Fruit fly (Drosophila melanogaster) whole organism, prepupa: ENCODE results near the gene CG43307.

Experiments
- Blimp-1 ChIP-seq: fragments of 200-800 bp; sonication (Bioruptor generic); optimal IDR thresholded peaks from 3 replicates; lab custom pipeline; 2017; ENCODE audit warnings: missing biosample characterization, missing genetic modification characterization, mild to moderate bottlenecking, moderate library complexity, missing genetic modification reagents
- CG10631 ChIP-seq: fragments of 200-800 bp; sonication (Bioruptor generic); optimal IDR thresholded peaks from 2 replicates; lab custom pipeline; 2016; ENCODE audit warnings: missing biosample characterization, missing genetic modification characterization
- CG10669 ChIP-seq: fragments of 200-800 bp; sonication (Bioruptor generic); optimal IDR thresholded peaks from 3 replicates; lab custom pipeline; 2018; ENCODE audit warnings: missing biosample characterization, mild to moderate bottlenecking, missing genetic modification characterization, moderate library complexity
- CG11762 ChIP-seq: fragments of 200-800 bp; sonication (Bioruptor generic); optimal IDR thresholded peaks from 3 replicates; lab custom pipeline; 2016; ENCODE audit warnings: missing biosample characterization, missing genetic modification characterization; ENCODE audit not compliant: insufficient read depth
- CG16779 ChIP-seq: fragments of 200-800 bp; sonication (Bioruptor generic); optimal IDR thresholded peaks from 3 replicates; lab custom pipeline; 2017; ENCODE audit warnings: missing biosample characterization, mild to moderate bottlenecking, missing genetic modification characterization
- CG3032 ChIP-seq: fragments of 200-800 bp; optimal IDR thresholded peaks from 2 replicates; lab custom pipeline; 2019; ENCODE audit warnings: missing biosample characterization, mild to moderate bottlenecking, missing genetic modification characterization, moderate library complexity
- CG31627 ChIP-seq: fragments of 200-800 bp; sonication (Bioruptor generic); optimal IDR thresholded peaks from 3 replicates; lab custom pipeline; 2016; ENCODE audit warnings: missing biosample characterization, missing genetic modification characterization
- CG32006 ChIP-seq: fragments of 200-800 bp; sonication (Bioruptor generic); optimal IDR thresholded peaks from 3 replicates; lab custom pipeline; 2017; ENCODE audit warnings: missing biosample characterization, mild to moderate bottlenecking, missing genetic modification characterization
- CG3919 ChIP-seq: fragments of 200-800 bp; sonication (Bioruptor generic); optimal IDR thresholded peaks from 3 replicates; lab custom pipeline; 2016; ENCODE audit warnings: missing biosample characterization, missing genetic modification characterization
- CG6163 ChIP-seq: fragments of 200-800 bp; sonication (Bioruptor generic); IDR thresholded peaks from 3 replicates; pipeline ENCODE4 v1.3.6; 2022; ENCODE audit warnings: missing biosample characterization, missing genetic modification characterization
- CG6854 ChIP-seq: fragments of 200-800 bp; sonication (Bioruptor generic); optimal IDR thresholded peaks from 2 replicates; lab custom pipeline; 2017; ENCODE audit warnings: missing biosample characterization, mild to moderate bottlenecking, missing genetic modification characterization
- CG7368 ChIP-seq: fragments of 200-800 bp; sonication (Bioruptor generic); optimal IDR thresholded peaks from 3 replicates; lab custom pipeline; 2016; ENCODE audit warnings: missing biosample characterization, missing genetic modification characterization
- CG8119 ChIP-seq: fragments of 200-800 bp; sonication (Bioruptor generic); IDR thresholded peaks from 3 replicates; pipeline ENCODE4 v1.3.6; 2022; ENCODE audit warnings: missing biosample characterization, missing genetic modification characterization
- CG9139 ChIP-seq: fragments of 200-800 bp; sonication (Bioruptor generic); optimal IDR thresholded peaks from 3 replicates; lab custom pipeline; 2017; ENCODE audit warnings: missing biosample characterization, mild to moderate bottlenecking, missing genetic modification characterization
- Eip75B ChIP-seq: fragments of 200-800 bp; sonication (Bioruptor generic); optimal IDR thresholded peaks from 3 replicates; lab custom pipeline; 2016; ENCODE audit warnings: missing biosample characterization, missing genetic modification characterization
- Eip78C ChIP-seq: fragments of 200-800 bp; sonication (Bioruptor generic); peaks from one replicate; lab custom pipeline; 2016; ENCODE audit warnings: missing biosample characterization, missing genetic modification characterization
- Eip93F ChIP-seq: fragments of 200-800 bp; sonication (Bioruptor generic); optimal IDR thresholded peaks from 2 replicates; lab custom pipeline; 2016; ENCODE audit warnings: missing biosample characterization, mild to moderate bottlenecking, missing genetic modification characterization
- Ets21C ChIP-seq: fragments of 200-800 bp; sonication (Bioruptor generic); optimal IDR thresholded peaks from 3 replicates; lab custom pipeline; 2016; ENCODE audit warnings: missing biosample characterization, missing genetic modification characterization
- Ets96B ChIP-seq: fragments of 200-800 bp; optimal IDR thresholded peaks from 2 replicates; lab custom pipeline; 2019; ENCODE audit warnings: missing biosample characterization, mild to moderate bottlenecking, missing genetic modification characterization, moderate library complexity
- Gug ChIP-seq: fragments of 200-800 bp; sonication (Bioruptor generic); IDR thresholded peaks from 2 replicates; pipeline ENCODE4 v1.3.6; 2022; ENCODE audit warnings: missing biosample characterization, missing genetic modification characterization
- Hr39 ChIP-seq: fragments of 200-800 bp; sonication (Bioruptor generic); optimal IDR thresholded peaks from 2 replicates; lab custom pipeline; 2016; ENCODE audit warnings: missing biosample characterization, missing genetic modification characterization
- Hr4 ChIP-seq: fragments of 200-800 bp; sonication (Bioruptor generic); optimal IDR thresholded peaks from 3 replicates; lab custom pipeline; 2016; ENCODE audit warnings: missing biosample characterization, missing genetic modification characterization
- Met ChIP-seq: fragments of 200-800 bp; sonication (Bioruptor generic); optimal IDR thresholded peaks from 3 replicates; lab custom pipeline; 2016; ENCODE audit warnings: missing biosample characterization, missing genetic modification characterization
- OdsH ChIP-seq: fragments of 200-800 bp; sonication (Bioruptor generic); optimal IDR thresholded peaks from 3 replicates; lab custom pipeline; 2016; ENCODE audit warnings: missing biosample characterization, missing genetic modification characterization
- Sox102F ChIP-seq: fragments of 200-800 bp; sonication (Bioruptor generic); optimal IDR thresholded peaks from 2 replicates; lab custom pipeline; 2016; ENCODE audit warnings: missing biosample characterization, mild to moderate bottlenecking, missing genetic modification characterization
- Sox14 ChIP-seq: fragments of 200-800 bp; sonication (Bioruptor generic); optimal IDR thresholded peaks from 3 replicates; lab custom pipeline; 2016; ENCODE audit warnings: missing biosample characterization, missing genetic modification characterization
- achi ChIP-seq: fragments of 200-800 bp; sonication (Bioruptor generic); optimal IDR thresholded peaks from 3 replicates; lab custom pipeline; 2016; ENCODE audit warnings: missing biosample characterization, missing genetic modification characterization
- acj6 ChIP-seq: fragments of 200-800 bp; sonication (Bioruptor generic); optimal IDR thresholded peaks from 3 replicates; lab custom pipeline; 2016; ENCODE audit warnings: missing biosample characterization, missing genetic modification characterization
- dsx ChIP-seq: fragments of 200-800 bp; optimal IDR thresholded peaks from 3 replicates; lab custom pipeline; 2019; ENCODE audit warnings: missing biosample characterization, mild to moderate bottlenecking, missing genetic modification characterization, moderate library complexity; ENCODE audit not compliant: poor library complexity, severe bottlenecking
- eg ChIP-seq: fragments of 200-800 bp; sonication (Bioruptor generic); IDR thresholded peaks from 3 replicates; pipeline ENCODE4 v1.3.6; 2022; ENCODE audit warnings: missing biosample characterization, missing genetic modification characterization
- fkh ChIP-seq: fragments of 200-800 bp; sonication (Bioruptor generic); optimal IDR thresholded peaks from 3 replicates; lab custom pipeline; 2017; ENCODE audit warnings: missing biosample characterization, mild to moderate bottlenecking, missing genetic modification characterization, moderate library complexity
- net ChIP-seq: fragments of 200-800 bp; sonication (Bioruptor generic); optimal IDR thresholded peaks from 3 replicates; lab custom pipeline; 2016; ENCODE audit warnings: missing biosample characterization, missing genetic modification characterization
- pdm3 ChIP-seq: fragments of 200-800 bp; sonication (Bioruptor generic); optimal IDR thresholded peaks from 3 replicates; lab custom pipeline; 2016; ENCODE audit warnings: missing biosample characterization, missing genetic modification characterization
- salr ChIP-seq, 2 experiments: fragments of 200-800 bp; sonication (Bioruptor generic); optimal IDR thresholded peaks; 3 replicates each; lab custom pipeline; 2016 to 2018; ENCODE audit warnings: missing biosample characterization in 2 of 2, missing genetic modification characterization in 2 of 2, mild to moderate bottlenecking in 1 of 2
- spab ChIP-seq: fragments of 200-800 bp; sonication (Bioruptor generic); optimal IDR thresholded peaks from 2 replicates; lab custom pipeline; 2017; ENCODE audit warnings: missing biosample characterization, mild to moderate bottlenecking, missing genetic modification characterization, missing genetic modification reagents
- svp ChIP-seq: fragments of 200-800 bp; sonication (Bioruptor generic); peaks from one replicate; lab custom pipeline; 2016; ENCODE audit warnings: missing biosample characterization, missing genetic modification characterization
- topi ChIP-seq: fragments of 200-800 bp; sonication (Bioruptor generic); optimal IDR thresholded peaks from 3 replicates; lab custom pipeline; 2016; ENCODE audit warnings: missing biosample characterization, missing genetic modification characterization
- vri ChIP-seq: fragments of 200-800 bp; sonication (Bioruptor generic); optimal IDR thresholded peaks from 3 replicates; lab custom pipeline; 2016; ENCODE audit warnings: missing biosample characterization, mild to moderate bottlenecking, missing genetic modification characterization

The CG43307 gene

dm6 chr2L:5778157-5778556 lies 33.2 kb upstream of the CG43307 start (continued):
- TF ChIP-seq Ets96B (tag; lab: Kevin White, UChicago) (peak; percentile 27), topi (peak; percentile 28), acj6 (GFP tag; lab: Kevin White, UChicago) (peak; percentile 20), CG16779 (tag; lab: Kevin White, UChicago) (no peak), CG11762 (GFP tag; lab: Kevin White, UChicago) (no peak), Hr39 (GFP tag; lab: Kevin White, UChicago) (peak; percentile 32), vri (GFP tag; lab: Kevin White, UChicago) (no peak), eg (GFP tag; lab: Robert Waterston, UW) (no peak), salr (GFP tag; optimal IDR thresholded peaks at IDR 0.05; lab: Kevin White, UChicago) (peak in 1 of 2 experiments; percentile 21), CG7368 (GFP tag; lab: Kevin White, UChicago) (no peak), CG9139 (GFP tag; lab: Kevin White, UChicago) (no peak)

DNA sequence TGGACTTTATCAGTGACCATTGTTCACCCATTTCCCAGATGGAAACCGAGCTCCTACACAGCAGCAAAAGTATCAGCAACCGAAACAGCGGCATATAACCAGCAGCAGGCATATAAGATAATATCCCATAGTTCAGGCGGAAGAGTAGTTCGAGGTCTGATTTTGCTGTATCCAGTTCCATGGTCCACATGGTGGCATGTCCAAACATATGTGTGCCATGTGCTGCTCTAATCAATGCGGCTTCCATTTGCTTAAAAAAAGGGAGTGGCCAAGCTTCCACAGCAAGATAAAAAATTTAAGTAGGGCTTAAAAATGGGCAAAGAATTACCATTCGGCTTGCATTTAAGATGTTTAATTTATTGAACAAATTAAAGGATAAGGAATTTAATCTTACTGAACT lies 30.7 kb upstream of the CG43307 start:
- TF ChIP-seq dsx (no peak), Eip93F (GFP tag; lab: Kevin White, UChicago) (no peak), eg (GFP tag; lab: Robert Waterston, UW) (no peak), CG10631 (GFP tag; lab: Kevin White, UChicago) (no peak), salr (GFP tag; optimal IDR thresholded peaks at IDR 0.05; lab: Kevin White, UChicago) (no peak), Eip78C (GFP tag; lab: Kevin White, UChicago) (no peak), Blimp-1 (GFP tag; lab: Kevin White, UChicago) (no peak), CG6854 (no peak), topi (no peak)

DNA sequence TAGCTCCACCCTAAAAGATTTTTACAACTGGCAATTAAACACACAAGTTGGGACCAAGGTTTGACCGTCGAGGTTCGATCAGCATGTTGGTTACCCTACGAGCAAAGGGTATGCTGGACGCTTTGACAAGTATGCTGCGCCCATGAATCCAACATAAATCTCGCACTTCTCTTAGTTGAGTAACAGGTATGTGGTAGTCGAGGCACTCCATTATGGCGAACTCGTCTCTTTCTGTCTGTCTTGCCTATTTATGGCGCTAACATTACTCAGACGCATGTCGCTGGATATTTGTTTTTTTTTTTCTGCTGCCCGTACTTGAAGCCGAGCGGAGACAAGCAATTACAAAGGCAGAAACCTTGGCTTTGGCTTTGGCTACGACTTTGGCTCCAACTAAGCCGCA lies 30.2 kb upstream of the CG43307 start:
- TF ChIP-seq CG7368 (GFP tag; lab: Kevin White, UChicago) (no peak), Eip75B (GFP tag; lab: Kevin White, UChicago) (peak; percentile 13), Gug (GFP tag; lab: Robert Waterston, UW) (no peak), Sox14 (GFP tag; lab: Kevin White, UChicago) (peak; percentile 19), CG32006 (peak; percentile 37), acj6 (GFP tag; lab: Kevin White, UChicago) (peak; percentile 19), OdsH (GFP tag; lab: Kevin White, UChicago) (peak; percentile 31), net (GFP tag; lab: Kevin White, UChicago) (no peak), achi (peak; percentile 7), CG6163 (peak; percentile 10; the same call in 1 of the 3 replicates), CG10631 (GFP tag; lab: Kevin White, UChicago) (peak; percentile 27), CG8119 (0 out of 3 replicates have a peak, but pooled peaks have one; percentile 19), CG10669 (GFP tag; lab: Kevin White, UChicago) (peak; percentile 15), CG3919 (GFP tag; lab: Kevin White, UChicago) (peak; percentile 44), spab (peak; percentile 9), Eip78C (GFP tag; lab: Kevin White, UChicago) (peak; percentile 40)

DNA sequence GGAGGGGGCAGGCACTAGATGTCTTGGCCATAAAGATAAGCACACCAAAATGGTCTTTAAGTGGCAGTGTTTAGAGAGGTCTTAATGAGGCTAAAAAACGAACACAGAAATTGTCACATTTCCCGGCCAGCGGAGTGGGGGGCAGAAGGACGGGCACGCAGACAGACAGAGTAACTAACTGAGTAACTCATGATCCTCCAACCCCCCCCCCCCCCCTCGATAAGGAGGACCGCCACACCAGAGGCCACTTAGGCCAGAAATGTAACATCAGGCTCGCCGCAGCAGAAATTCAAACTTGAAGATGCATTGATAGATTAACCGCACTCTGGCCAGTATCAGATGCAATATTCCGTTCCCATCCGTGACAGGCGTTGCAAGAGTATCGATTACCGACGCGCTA lies 28.5 kb upstream of the CG43307 start:
- TF ChIP-seq CG9139 (GFP tag; lab: Kevin White, UChicago) (no peak), dsx (no peak), CG3032 (tag; lab: Kevin White, UChicago) (no peak), fkh (GFP tag; lab: Kevin White, UChicago) (no peak), CG6854 (no peak), CG6163 (no peak), OdsH (GFP tag; lab: Kevin White, UChicago) (no peak), Sox102F (GFP tag; lab: Kevin White, UChicago) (no peak), Hr4 (GFP tag; lab: Kevin White, UChicago) (no peak), Blimp-1 (GFP tag; lab: Kevin White, UChicago) (no peak), Met (GFP tag; lab: Kevin White, UChicago) (no peak), svp (GFP tag; lab: Kevin White, UChicago) (no peak), CG31627 (GFP tag; lab: Kevin White, UChicago) (no peak), pdm3 (no peak), achi (no peak), spab (no peak), Ets21C (GFP tag; lab: Kevin White, UChicago) (no peak)
